Worm (Caenorhabditis elegans) whole organism, late embryonic: ENCODE measurements around the gene bgal-2.

Experiments
- Y22D7AL.16 ChIP-seq: sonication (generic microtip); optimal IDR thresholded peaks from 2 replicates; lab custom pipeline; 2016; ENCODE audit warnings: missing genetic modification characterization, missing compliant biosample characterization
- ceh-22 ChIP-seq: sonication (generic microtip); optimal IDR thresholded peaks from 2 replicates; lab custom pipeline; 2017; ENCODE audit warnings: missing biosample characterization, missing genetic modification characterization
- ceh-9 ChIP-seq: sonication (generic microtip); optimal IDR thresholded peaks from 2 replicates; lab custom pipeline; 2016; ENCODE audit warnings: mild to moderate bottlenecking, missing genetic modification characterization, inconsistent platforms, missing compliant biosample characterization
- dmd-4 ChIP-seq: sonication (generic microtip); optimal IDR thresholded peaks from 2 replicates; lab custom pipeline; 2016; ENCODE audit warnings: borderline replicate concordance, missing genetic modification characterization, missing compliant biosample characterization
- fkh-10 ChIP-seq: fragments of 150-350 bp; optimal IDR thresholded peaks from 2 replicates; lab custom pipeline; 2014; ENCODE audit warnings: missing biosample characterization, missing genetic modification reagents, missing genetic modification characterization
- nfya-1 ChIP-seq: sonication (generic microtip); optimal IDR thresholded peaks from 2 replicates; lab custom pipeline; 2017; ENCODE audit warnings: missing genetic modification characterization, mild to moderate bottlenecking, missing compliant biosample characterization, antibody characterized with exemption, moderate library complexity
- nhr-232 ChIP-seq: sonication (generic microtip); optimal IDR thresholded peaks from 2 replicates; lab custom pipeline; 2016; ENCODE audit warnings: missing genetic modification characterization, missing compliant biosample characterization
- pag-3 ChIP-seq: sonication (generic microtip); optimal IDR thresholded peaks from 2 replicates; lab custom pipeline; 2016; ENCODE audit warnings: missing compliant biosample characterization, missing genetic modification characterization, borderline replicate concordance
- pqm-1 ChIP-seq: sonication (generic microtip); optimal IDR thresholded peaks from 2 replicates; lab custom pipeline; 2016; ENCODE audit warnings: missing genetic modification characterization, missing compliant biosample characterization
- sdc-2 ChIP-seq: sonication (generic microtip); optimal IDR thresholded peaks from 2 replicates; lab custom pipeline; 2016; ENCODE audit warnings: missing genotype, missing genetic modification characterization, missing compliant biosample characterization
- tbx-2 ChIP-seq: sonication (generic microtip); optimal IDR thresholded peaks from 2 replicates; lab custom pipeline; 2016; ENCODE audit warnings: missing genetic modification characterization, missing compliant biosample characterization
- ttx-3 ChIP-seq: sonication (generic microtip); optimal IDR thresholded peaks from 2 replicates; lab custom pipeline; 2016; ENCODE audit warnings: missing genetic modification reagents, missing genetic modification characterization, missing compliant biosample characterization
- ztf-16 ChIP-seq: sonication (generic microtip); optimal IDR thresholded peaks from 2 replicates; lab custom pipeline; 2017; ENCODE audit warnings: missing genetic modification characterization, missing compliant biosample characterization

DNA sequence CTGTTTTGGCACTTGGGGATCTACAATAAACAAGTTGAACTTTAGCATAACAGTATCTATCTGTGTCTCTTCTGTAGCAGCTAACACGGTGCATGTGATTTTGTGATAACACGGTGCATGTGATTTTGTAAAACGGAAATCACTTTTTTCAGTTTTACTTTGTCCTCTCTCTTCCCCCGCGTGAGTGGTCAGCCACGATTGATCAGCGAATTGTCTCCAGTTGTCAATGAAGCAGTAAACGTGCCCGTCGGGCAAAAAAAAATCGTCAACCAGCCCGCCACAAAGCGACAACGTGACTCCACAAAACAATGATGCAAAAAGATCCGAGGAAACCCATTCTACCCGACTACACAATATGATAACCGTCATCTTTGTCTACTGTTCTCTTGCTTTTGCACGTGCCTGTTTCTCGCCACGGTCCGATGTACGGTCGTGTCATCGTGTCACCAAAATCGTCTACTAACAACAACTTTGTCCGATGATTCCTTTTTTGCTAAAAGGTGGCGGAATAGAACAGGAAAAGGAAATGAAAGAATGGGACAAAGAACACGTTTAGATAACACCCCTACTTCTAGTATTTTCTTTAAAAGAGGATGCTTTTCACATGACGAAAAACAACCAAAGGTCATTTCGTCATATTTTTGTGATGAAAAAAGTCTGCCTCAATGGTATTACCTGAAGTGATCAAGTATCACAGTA is 34.9 kb upstream of the bgal-2 start:
- no peak for TF ChIP-seq nhr-232 (tag; lab: Kevin White, UChicago)
- TF ChIP-seq fkh-10 (GFP tag; lab: Kevin White, UChicago) = no peak
- TF ChIP-seq pqm-1 (tag; lab: Kevin White, UChicago) = peak; percentile 1
- no peak for TF ChIP-seq Y22D7AL.16 (tag; lab: Kevin White, UChicago)
- TF ChIP-seq ttx-3 (tag; lab: Kevin White, UChicago) = no peak
- TF ChIP-seq pag-3 = no peak
- TF ChIP-seq tbx-2 = no peak
- no peak for TF ChIP-seq dmd-4
- no peak for TF ChIP-seq nfya-1 (tag; lab: Kevin White, UChicago)
- no peak for TF ChIP-seq ceh-9
- TF ChIP-seq ceh-22 (tag; lab: Kevin White, UChicago) = no peak
- TF ChIP-seq sdc-2 (tag; lab: Kevin White, UChicago) = no peak
- TF ChIP-seq ztf-16 = no peak
